Fruit fly (Drosophila melanogaster) S2 (cell line): ENCODE results near the gene Tsr1.

ENCODE experiments used
- CG8478 ChIP-seq: fragments of >200 bp; optimal IDR thresholded peaks from 2 replicates; lab custom pipeline; 2018
- CTCF ChIP-seq, 2 experiments: fragments of >200 bp; optimal IDR thresholded peaks; 2 replicates each; lab custom pipeline; 2018

Gene Tsr1

DNA sequence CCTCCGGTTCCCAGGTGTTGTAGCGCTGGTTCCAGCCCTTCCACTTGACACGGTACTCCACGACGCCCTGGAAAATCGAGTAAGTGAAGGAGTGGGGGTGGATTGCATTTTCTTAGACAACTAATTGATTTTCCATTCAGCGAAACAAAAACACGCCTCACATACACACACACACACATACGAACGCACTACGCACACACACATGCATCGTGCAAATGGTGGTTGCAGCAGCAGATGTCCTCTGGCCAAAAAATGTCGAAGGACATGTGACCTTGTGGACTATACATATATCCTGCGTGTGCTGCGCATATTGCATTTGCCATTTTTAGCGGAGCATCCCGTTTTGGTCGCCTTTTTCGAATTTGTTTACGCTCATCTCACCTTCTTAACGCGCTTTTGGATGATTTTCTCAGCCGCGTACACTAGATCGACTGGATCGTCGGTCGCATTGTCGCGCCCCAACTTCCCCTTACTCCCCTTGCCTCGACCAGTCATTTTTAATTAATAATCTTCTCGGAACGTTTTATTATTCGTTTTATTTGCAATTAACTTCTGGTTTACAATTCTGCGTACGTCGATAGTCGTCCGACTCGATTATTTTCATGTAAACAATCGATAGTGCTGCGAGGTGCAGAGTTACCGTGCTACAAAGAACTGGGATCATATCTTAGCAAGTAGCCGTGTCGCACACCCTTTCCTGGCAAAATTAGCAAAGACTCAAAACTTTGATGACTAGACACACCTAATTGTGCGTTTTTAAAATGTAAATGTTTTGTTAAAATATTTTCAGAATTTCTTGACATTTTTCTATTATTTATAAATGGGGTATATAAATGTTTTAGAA is 17.4 kb upstream of the Tsr1 start, which contains the start of gene Pc:
TSS of gene Pc (minus strand) at position 605 of the 844 bp plus-strand sequence.
- TF ChIP-seq CTCF (optimal IDR thresholded peaks at IDR 0.05; lab: Kevin White, UChicago) (peak; percentile 60 to 75), CG8478 (no peak)

- TF ChIP-seq CTCF (optimal IDR thresholded peaks at IDR 0.05; lab: Kevin White, UChicago), result no peak
- no peak for TF ChIP-seq CG8478
Observed at dm6 chr3L:21318474-21318873, 16.5 kb upstream of the Tsr1 start, which contains the start of gene Rab26. Rab26 (plus strand) TSS chr3L:21318774.

DNA sequence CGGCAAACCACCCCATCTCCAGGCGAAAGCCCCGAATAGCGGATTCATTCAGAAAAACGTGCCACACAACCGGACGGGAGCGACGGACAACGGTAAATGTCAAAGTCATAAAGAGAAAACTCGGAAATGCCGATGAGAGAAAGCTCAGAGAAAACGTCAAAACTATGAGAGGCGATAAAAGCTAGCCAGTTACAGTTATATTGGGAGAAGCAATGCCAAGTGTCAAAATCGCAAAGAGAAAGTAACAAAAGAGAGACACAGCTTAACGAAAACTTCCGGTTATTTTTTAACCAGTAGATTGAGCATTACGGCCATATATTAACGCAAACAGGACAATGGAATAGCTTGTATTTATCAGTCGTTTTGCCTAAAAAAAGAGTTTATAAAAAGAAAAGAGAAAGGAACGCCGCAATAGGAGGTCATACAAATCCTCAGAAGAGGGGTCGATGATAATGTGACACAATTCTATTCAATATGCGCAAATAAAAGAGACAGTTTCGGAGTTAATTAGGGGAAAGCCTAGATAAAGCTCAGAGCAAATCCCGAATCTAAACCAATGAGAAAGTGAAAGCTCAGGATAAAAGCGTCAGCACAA is 15.6 kb upstream of the Tsr1 start:
- TF ChIP-seq CTCF (optimal IDR thresholded peaks at IDR 0.05; lab: Kevin White, UChicago) (no peak), CG8478 (no peak)

DNA sequence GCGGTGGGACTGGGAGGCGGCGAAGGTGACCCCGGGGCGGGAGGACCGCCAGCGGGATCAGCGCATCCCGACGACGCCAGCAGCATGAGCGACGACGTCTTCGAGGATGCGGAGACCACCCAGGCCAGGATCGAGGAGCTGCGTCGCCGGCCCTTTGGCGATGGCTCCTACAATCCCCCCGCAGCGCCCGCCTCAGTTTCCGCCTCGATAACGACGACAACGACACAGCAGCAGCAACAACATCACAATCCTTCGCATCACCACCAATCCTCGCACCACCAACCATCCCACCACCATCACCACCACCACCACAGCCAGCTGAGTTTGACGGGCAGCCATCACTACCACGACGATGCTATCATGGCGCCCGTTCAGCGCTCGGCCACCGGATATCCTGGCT is 15.1 kb upstream of the Tsr1 start:
- TF ChIP-seq CTCF (optimal IDR thresholded peaks at IDR 0.05; lab: Kevin White, UChicago), result no peak
- TF ChIP-seq CG8478, result no peak

dm6 chr3L:21321807-21322503 is 13.1 kb upstream of the Tsr1 start:
- no peak for TF ChIP-seq CTCF (optimal IDR thresholded peaks at IDR 0.05; lab: Kevin White, UChicago)
- no peak for TF ChIP-seq CG8478

dm6 chr3L:21324724-21325123 is 10.3 kb upstream of the Tsr1 start:
- no peak for TF ChIP-seq CG8478
- no peak for TF ChIP-seq CTCF (optimal IDR thresholded peaks at IDR 0.05; lab: Kevin White, UChicago)

dm6 chr3L:21342592-21342991 is 7.6 kb downstream of the Tsr1 start:
- TF ChIP-seq CTCF (optimal IDR thresholded peaks at IDR 0.05; lab: Kevin White, UChicago) (no peak), CG8478 (no peak)

DNA sequence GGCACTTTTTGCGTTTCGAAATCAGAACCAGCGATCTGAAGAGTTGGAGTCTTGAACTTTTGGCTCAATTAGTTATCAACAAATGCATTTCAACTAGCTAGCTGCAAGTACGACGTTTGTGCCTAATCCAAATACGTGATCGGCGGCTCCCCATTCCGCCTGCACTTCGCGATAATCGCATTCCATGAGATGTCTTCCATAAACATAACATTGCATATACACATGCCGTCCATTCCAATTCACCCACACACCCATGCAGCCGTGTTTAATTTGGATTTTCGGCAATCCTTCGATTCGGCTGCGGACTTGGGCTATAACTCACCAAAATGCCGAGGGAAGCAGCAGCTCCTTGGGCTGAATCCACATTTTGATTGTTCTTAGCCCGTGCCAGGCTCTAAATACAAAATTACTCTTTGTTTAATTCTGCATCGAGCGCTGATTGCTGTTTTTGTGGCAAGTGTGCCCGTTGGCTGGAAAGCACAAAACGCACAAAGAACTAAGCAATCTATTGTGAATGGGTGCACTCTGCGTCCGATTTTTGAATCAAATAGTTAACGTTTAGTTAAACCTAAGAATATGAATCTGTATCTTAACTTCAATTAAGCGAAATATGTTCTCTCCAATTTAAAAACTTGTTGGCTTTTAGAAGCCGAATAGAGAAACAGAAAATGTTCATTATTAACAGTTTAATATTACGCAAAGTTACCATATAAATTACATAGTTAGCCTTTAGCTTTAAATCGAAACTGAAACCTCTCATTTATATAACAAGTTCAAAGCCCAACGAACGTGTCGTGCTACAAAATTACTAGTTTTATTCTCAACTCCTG is 8.5 kb downstream of the Tsr1 start, which contains the start of the genes Tbc1d8-9 and CG32436:
TSS of gene Tbc1d8-9 (minus strand) at position 463 of the 830 bp plus-strand sequence.
TSS of gene CG32436 (plus strand) at position 780 of the 830 bp plus-strand sequence.
- TF ChIP-seq CG8478, result no peak
- TF ChIP-seq CTCF (optimal IDR thresholded peaks at IDR 0.05; lab: Kevin White, UChicago), result no peak

dm6 chr3L:21346463-21347196 is 11.6 kb downstream of the Tsr1 start:
- TF ChIP-seq CG8478 (no peak), CTCF (optimal IDR thresholded peaks at IDR 0.05; lab: Kevin White, UChicago) (no peak)

- no peak for TF ChIP-seq CTCF (optimal IDR thresholded peaks at IDR 0.05; lab: Kevin White, UChicago)
Observed at dm6 chr3L:21347197-21347831, 12.3 kb downstream of the Tsr1 start.

- TF ChIP-seq CG8478 (no peak), CTCF (optimal IDR thresholded peaks at IDR 0.05; lab: Kevin White, UChicago) (no peak)
Observed at dm6 chr3L:21348983-21349432, 14.0 kb downstream of the Tsr1 start, which contains the start of gene ebd2. ebd2 (minus strand) TSS chr3L:21349288.

dm6 chr3L:21356395-21356794 is 21.4 kb downstream of the Tsr1 start, which contains the start of gene CG12971:
CG12971 (minus strand) TSS chr3L:21356495.
- TF ChIP-seq CTCF (optimal IDR thresholded peaks at IDR 0.05; lab: Kevin White, UChicago) (no peak), CG8478 (no peak)

DNA sequence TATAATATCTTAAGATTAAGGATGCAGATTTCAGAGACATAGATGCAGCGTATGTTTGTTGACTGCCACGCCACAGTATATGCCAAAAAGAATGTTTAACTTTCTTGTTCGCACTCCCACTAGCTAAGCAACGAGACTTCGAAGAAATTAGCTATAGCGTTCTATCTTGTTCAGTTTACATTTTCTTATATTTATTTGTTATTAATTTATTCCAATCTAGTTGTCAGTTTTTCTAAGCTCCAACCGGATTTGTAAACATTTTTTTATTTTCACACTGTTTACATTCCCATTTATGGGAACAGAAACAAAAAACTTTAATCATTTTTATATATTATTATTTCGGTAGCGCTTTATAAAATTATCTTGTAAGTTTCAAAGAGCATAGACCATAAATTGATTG is 22.4 kb downstream of the Tsr1 start, which contains the start of gene CG32437:
TSS of gene CG32437 (plus strand) at position 301 of the 400 bp plus-strand sequence.
- TF ChIP-seq CG8478, result no peak
- TF ChIP-seq CTCF (optimal IDR thresholded peaks at IDR 0.05; lab: Kevin White, UChicago), result no peak
